Fruit fly (Drosophila melanogaster): ENCODE measurements around the gene CG7384.

The CG7384 gene

dm6 chr2L:10466865-10467270, 43.4 kb downstream of the CG7384 start (continued):
- TF ChIP-seq CG18599 (GFP tag; optimal IDR thresholded peaks at IDR 0.05): peak; percentile 36
- TF ChIP-seq Hand (GFP tag; optimal IDR thresholded peaks at IDR 0.05): no peak
- TF ChIP-seq Tbp (GFP tag; optimal IDR thresholded peaks at IDR 0.05): no peak
- TF ChIP-seq Sox102F (GFP tag; optimal IDR thresholded peaks at IDR 0.05): peak; percentile 66
- TF ChIP-seq kay (GFP tag; optimal IDR thresholded peaks at IDR 0.05): peak; percentile 45
- TF ChIP-seq ind (GFP tag; optimal IDR thresholded peaks at IDR 0.05): peak; percentile 58
- TF ChIP-seq mam (GFP tag; optimal IDR thresholded peaks at IDR 0.05): peak; percentile 44
- no peak for TF ChIP-seq CG9797 (GFP tag; optimal IDR thresholded peaks at IDR 0.05)
- TF ChIP-seq Hr51 (GFP tag; optimal IDR thresholded peaks at IDR 0.05): no peak
- no peak for TF ChIP-seq knrl (GFP tag; IDR thresholded peaks at IDR 0.05; ENCODE audit: partially characterized antibody)
- no peak for TF ChIP-seq CG17912 (GFP tag; optimal IDR thresholded peaks at IDR 0.05)
- TF ChIP-seq CG3847 (GFP tag; IDR thresholded peaks at IDR 0.05): 0 out of 2 replicates have a peak, but pooled peaks have one; percentile 26
- TF ChIP-seq Hmr (GFP tag; optimal IDR thresholded peaks at IDR 0.05): no peak
- 0 out of 2 replicates have a peak, but pooled peaks have one; percentile 15 for TF ChIP-seq onecut (GFP tag; IDR thresholded peaks at IDR 0.05)
- 0 out of 3 replicates have a peak, but pooled peaks have one; percentile 5 for TF ChIP-seq CG2889 (GFP tag; IDR thresholded peaks at IDR 0.05)
- TF ChIP-seq jing (GFP tag; optimal IDR thresholded peaks at IDR 0.05): peak; percentile 8
- TF ChIP-seq NFAT (GFP tag; IDR thresholded peaks at IDR 0.05): peak; percentile 14; the same call in 1 of the 2 replicates
- peak; percentile 74 for TF ChIP-seq fd96Cb (tag; optimal IDR thresholded peaks at IDR 0.05)
- no peak for TF ChIP-seq HLH54F (GFP tag; optimal IDR thresholded peaks at IDR 0.05)
- TF ChIP-seq eve (GFP tag; optimal IDR thresholded peaks at IDR 0.05): peak in 1 of 2 experiments; percentile 87
- TF ChIP-seq odd (GFP tag; optimal IDR thresholded peaks at IDR 0.05): peak; percentile 41
- no peak for TF ChIP-seq sr (GFP tag; IDR thresholded peaks at IDR 0.05)
- peak; percentile 57 for TF ChIP-seq nau (GFP tag; optimal IDR thresholded peaks at IDR 0.05)
- no peak for TF ChIP-seq cas (GFP tag; IDR thresholded peaks at IDR 0.05)
- TF ChIP-seq sisA (GFP tag; IDR thresholded peaks at IDR 0.05): peak; percentile 54; the same call in 1 of the 2 replicates
- TF ChIP-seq Camta (GFP tag; optimal IDR thresholded peaks at IDR 0.05): peak; percentile 66
- no peak for TF ChIP-seq ERR (GFP tag; optimal IDR thresholded peaks at IDR 0.05)
- TF ChIP-seq CG3281 (GFP tag; optimal IDR thresholded peaks at IDR 0.05): peak; percentile 40
- no peak for TF ChIP-seq CG12769 (tag; optimal IDR thresholded peaks at IDR 0.05)
- peak; percentile 62 for TF ChIP-seq CG8924 (tag; optimal IDR thresholded peaks at IDR 0.05)
- TF ChIP-seq tio (GFP tag; optimal IDR thresholded peaks at IDR 0.05): peak; percentile 74
- no peak for TF ChIP-seq CG31365 (tag; optimal IDR thresholded peaks at IDR 0.05)
- TF ChIP-seq Doc2 (GFP tag; IDR thresholded peaks at IDR 0.05): no peak
- TF ChIP-seq Ada2b (GFP tag; IDR thresholded peaks at IDR 0.05): no peak
- no peak for TF ChIP-seq crol (GFP tag; IDR thresholded peaks at IDR 0.05)
- TF ChIP-seq CG3726 (GFP tag; IDR thresholded peaks at IDR 0.05): no peak
- peak; percentile 1 for TF ChIP-seq pb (GFP tag; optimal IDR thresholded peaks at IDR 0.05)
- TF ChIP-seq NK7.1 (GFP tag; optimal IDR thresholded peaks at IDR 0.05): peak; percentile 12
- TF ChIP-seq CG11560 (tag; IDR thresholded peaks at IDR 0.05): no peak
- no peak for TF ChIP-seq CG7987 (GFP tag; optimal IDR thresholded peaks at IDR 0.05)
- no peak for TF ChIP-seq CG15479 (GFP tag; optimal IDR thresholded peaks at IDR 0.05)
- peak; percentile 60 for TF ChIP-seq Six4 (GFP tag; optimal IDR thresholded peaks at IDR 0.05)
- peak; percentile 32 for TF ChIP-seq Nf-YB (GFP tag; optimal IDR thresholded peaks at IDR 0.05)
- peak; percentile 58; the same call in 1 of the 2 replicates for TF ChIP-seq CG4404 (GFP tag; IDR thresholded peaks at IDR 0.05)
- TF ChIP-seq grn (GFP tag; optimal IDR thresholded peaks at IDR 0.05): no peak
- TF ChIP-seq croc (GFP tag; conservative IDR thresholded peaks at IDR 0.05): peak; percentile 69
- TF ChIP-seq CG8089 (GFP tag; optimal IDR thresholded peaks at IDR 0.05): peak; percentile 22
- no peak for TF ChIP-seq cad (GFP tag; optimal IDR thresholded peaks at IDR 0.05)
- TF ChIP-seq CG2120 (GFP tag; optimal IDR thresholded peaks at IDR 0.05): peak; percentile 27
- no peak for TF ChIP-seq usp (GFP tag; optimal IDR thresholded peaks at IDR 0.05)
- TF ChIP-seq wor (GFP tag; IDR thresholded peaks at IDR 0.05): 0 out of 2 replicates have a peak, but pooled peaks have one; percentile 46
